Fruit fly (Drosophila melanogaster) whole organism, adult: Measurements from ENCODE around the gene CG33939.

Experiments used
- CG11617 ChIP-seq: fragments of 200-800 bp; sonication (Bioruptor generic); optimal IDR thresholded peaks from 2 replicates; lab custom pipeline; 2017; ENCODE audit warnings: mild to moderate bottlenecking, missing biosample characterization, missing genetic modification reagents, missing genetic modification characterization
- CG12768 ChIP-seq: fragments of 200-800 bp; sonication (Bioruptor generic); optimal IDR thresholded peaks from 2 replicates; lab custom pipeline; 2017; ENCODE audit warnings: missing biosample characterization, missing genetic modification characterization, mild to moderate bottlenecking, moderate library complexity, missing genetic modification reagents
- CG14711 ChIP-seq: fragments of 200-800 bp; sonication (Bioruptor generic); optimal IDR thresholded peaks from 2 replicates; lab custom pipeline; 2018; ENCODE audit warnings: missing biosample characterization, mild to moderate bottlenecking, missing genetic modification characterization, moderate library complexity
- Mnt ChIP-seq: fragments of 200-800 bp; sonication (Bioruptor generic); optimal IDR thresholded peaks from 2 replicates; lab custom pipeline; 2016; ENCODE audit warnings: missing biosample characterization, mild to moderate bottlenecking, missing genetic modification characterization
- bab1 ChIP-seq: fragments of 200-800 bp; sonication (Bioruptor generic); optimal IDR thresholded peaks from 3 replicates; lab custom pipeline; 2019; ENCODE audit warnings: missing biosample characterization, mild to moderate bottlenecking, missing genetic modification characterization, moderate library complexity
- kay ChIP-seq: fragments of 200-800 bp; sonication (Bioruptor generic); peaks from one replicate; lab custom pipeline; 2016; ENCODE audit warnings: missing biosample characterization, missing genetic modification characterization, borderline replicate concordance
- ovo ChIP-seq: fragments of 200-800 bp; sonication (Bioruptor generic); optimal IDR thresholded peaks from 2 replicates; lab custom pipeline; 2016; ENCODE audit warnings: missing biosample characterization, missing genetic modification characterization
- pad ChIP-seq: fragments of 200-800 bp; sonication (Bioruptor generic); optimal IDR thresholded peaks from 3 replicates; lab custom pipeline; 2017; ENCODE audit warnings: missing biosample characterization, missing genetic modification characterization, mild to moderate bottlenecking, moderate library complexity, missing genetic modification reagents

DNA sequence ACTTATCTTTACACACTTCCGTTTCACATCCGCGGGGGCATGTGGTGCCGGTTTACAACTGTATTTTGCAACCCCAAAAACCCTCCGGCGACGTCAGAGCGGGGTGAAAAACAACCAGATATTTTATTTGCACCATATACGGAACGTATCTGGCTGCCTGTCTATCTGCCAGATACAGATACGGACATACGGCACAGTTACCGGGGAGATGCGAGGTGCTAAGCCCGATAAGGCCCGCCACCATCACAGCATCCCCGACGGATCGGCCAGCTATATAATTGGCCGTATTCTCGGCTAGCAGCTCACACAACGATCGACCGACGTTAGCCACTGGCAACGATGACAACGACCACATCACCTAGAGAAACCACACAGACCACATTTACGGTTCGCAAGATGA, 38.3 kb upstream of the CG33939 start, which contains the start of gene Mur18B:
- TF ChIP-seq pad (GFP tag; lab: Kevin White, UChicago), result no peak
- no peak for TF ChIP-seq CG12768 (GFP tag; lab: Kevin White, UChicago)
- TF ChIP-seq ovo (GFP tag; lab: Kevin White, UChicago), result no peak
- TF ChIP-seq CG11617, result no peak
- TF ChIP-seq bab1 (GFP tag; lab: Kevin White, UChicago), result no peak
- no peak for TF ChIP-seq Mnt (GFP tag; lab: Kevin White, UChicago)
- TF ChIP-seq CG14711 (tag; lab: Kevin White, UChicago), result no peak
- TF ChIP-seq kay (GFP tag; lab: Kevin White, UChicago), result no peak
